Worm (Caenorhabditis elegans) whole organism, L4 larva: ENCODE data around the gene C29E4.9.

Source experiments
- T20F7.1 ChIP-seq: fragments of 200-800 bp; sonication (Bioruptor generic); optimal IDR thresholded peaks from 2 replicates; lab custom pipeline; 2018; ENCODE audit warnings: mild to moderate bottlenecking, missing genetic modification characterization, missing compliant biosample characterization
- ama-1 ChIP-seq: fragments of 150-350 bp; optimal IDR thresholded peaks from 2 replicates; lab custom pipeline; 2014; ENCODE audit warnings: inconsistent platforms, mixed read lengths
- gei-8 ChIP-seq: fragments of 200-800 bp; sonication (Bioruptor generic); optimal IDR thresholded peaks from 2 replicates; lab custom pipeline; 2018; ENCODE audit warnings: mild to moderate bottlenecking, missing genetic modification characterization, missing compliant biosample characterization
- lsy-2 ChIP-seq, 2 experiments: fragments of 150-350 bp in 1 of 2; sonication (generic microtip) in 1 of 2; optimal IDR thresholded peaks; 2 replicates each; lab custom pipeline; 2014 to 2017; ENCODE audit warnings: missing biosample characterization in 2 of 2, missing genetic modification characterization in 2 of 2
- mes-2 ChIP-seq: sonication (generic microtip); optimal IDR thresholded peaks from 2 replicates; lab custom pipeline; 2016; ENCODE audit warnings: missing genotype, mild to moderate bottlenecking, missing genetic modification characterization, missing compliant biosample characterization; ENCODE audit not compliant: poor library complexity, severe bottlenecking
- nhr-28 ChIP-seq: fragments of 150-350 bp; optimal IDR thresholded peaks from 2 replicates; lab custom pipeline; 2014; ENCODE audit warnings: missing biosample characterization, missing genetic modification characterization
- skn-1 ChIP-seq: fragments of 150-350 bp; optimal IDR thresholded peaks from 2 replicates; lab custom pipeline; 2014; ENCODE audit warnings: missing biosample characterization, missing genetic modification characterization
- spr-3 ChIP-seq: fragments of 200-800 bp; sonication (Bioruptor generic); optimal IDR thresholded peaks from 2 replicates; lab custom pipeline; 2018; ENCODE audit warnings: mild to moderate bottlenecking, missing genetic modification characterization, missing compliant biosample characterization
- unc-62 ChIP-seq, 3 experiments: fragments of 150-350 bp in 1 of 3; sonication (generic microtip); optimal IDR thresholded peaks in 2 of 3; peaks in 1 of 3; 1 replicate in 1 of 3; 2 replicates in 2 of 3; lab custom pipeline; 2014 to 2017; ENCODE audit warnings: missing biosample characterization in 3 of 3, missing genetic modification characterization in 3 of 3, missing genetic modification reagents in 3 of 3, missing genotype in 1 of 3

DNA sequence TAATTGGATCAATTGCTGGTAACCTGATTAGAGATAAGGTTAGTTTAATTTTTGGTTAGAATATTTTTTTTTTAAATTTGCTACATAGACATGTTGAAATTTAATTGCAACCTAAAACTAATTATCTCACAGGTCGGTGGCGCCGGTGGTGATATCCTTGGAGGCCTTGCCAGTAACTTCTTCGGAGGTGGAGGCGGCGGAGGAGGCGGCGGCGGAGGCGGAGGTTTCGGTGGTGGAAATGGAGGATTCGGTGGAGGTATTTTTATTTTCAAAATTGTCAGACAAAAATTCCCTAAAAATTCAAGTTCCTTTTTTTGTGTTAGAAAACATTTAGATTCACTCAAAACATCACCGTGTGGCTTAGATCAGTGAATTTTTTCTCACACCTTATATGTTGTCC is 24.4 kb upstream of the C29E4.9 start:
- TF ChIP-seq skn-1 (tag; lab: Kevin White, UChicago), result no peak
- TF ChIP-seq lsy-2 (tag; optimal IDR thresholded peaks at IDR 0.05; lab: Kevin White, UChicago), result no peak
- TF ChIP-seq ama-1 (lab: Kevin White, UChicago), result no peak
- no peak for TF ChIP-seq unc-62 (GFP tag; optimal IDR thresholded peaks at IDR 0.05 in 1 of 2; lab: Kevin White, UChicago)
- TF ChIP-seq unc-62 (tag; optimal IDR thresholded peaks at IDR 0.05; lab: Kevin White, UChicago), result no peak
- TF ChIP-seq nhr-28 (tag; lab: Kevin White, UChicago), result no peak
- no peak for TF ChIP-seq gei-8 (GFP tag; lab: Kevin White, UChicago)
- no peak for TF ChIP-seq mes-2
- TF ChIP-seq spr-3 (GFP tag; lab: Kevin White, UChicago), result no peak
- TF ChIP-seq T20F7.1 (GFP tag; lab: Kevin White, UChicago), result no peak
